Fruit fly (Drosophila melanogaster) whole organism, embryonic: ENCODE data around the gene CheB38c.
A peak's percentile ranks its signal among the peaks of the same experiment; 100 is the strongest.

Experiments used
- CG10267 ChIP-seq: fragments of 200-800 bp; sonication (Bioruptor generic); optimal IDR thresholded peaks from 2 replicates; lab custom pipeline; 2018; ENCODE audit warnings: missing biosample characterization, mild to moderate bottlenecking, missing genetic modification characterization, moderate library complexity
- CG12071 ChIP-seq: fragments of 200-800 bp; sonication (Bioruptor generic); optimal IDR thresholded peaks from 3 replicates; lab custom pipeline; 2018; ENCODE audit warnings: missing biosample characterization, mild to moderate bottlenecking, missing genetic modification characterization
- CG12236 ChIP-seq: fragments of 200-800 bp; sonication (Bioruptor generic); optimal IDR thresholded peaks from 2 replicates; lab custom pipeline; 2016; ENCODE audit warnings: missing biosample characterization, missing genetic modification characterization
- CG12769 ChIP-seq: fragments of 200-800 bp; sonication (Bioruptor generic); optimal IDR thresholded peaks from 2 replicates; lab custom pipeline; 2019; ENCODE audit warnings: missing biosample characterization, mild to moderate bottlenecking, missing genetic modification characterization, moderate library complexity
- CG13123 ChIP-seq: fragments of 200-800 bp; sonication (Bioruptor generic); optimal IDR thresholded peaks from 2 replicates; lab custom pipeline; 2016; ENCODE audit warnings: missing biosample characterization, missing genetic modification characterization
- CG18476 ChIP-seq: fragments of 200-800 bp; sonication (Bioruptor generic); optimal IDR thresholded peaks from 2 replicates; lab custom pipeline; 2016; ENCODE audit warnings: missing biosample characterization, mild to moderate bottlenecking, missing genetic modification characterization
- CG7987 ChIP-seq: fragments of 200-800 bp; sonication (Bioruptor generic); optimal IDR thresholded peaks from 2 replicates; lab custom pipeline; 2018; ENCODE audit warnings: missing biosample characterization, mild to moderate bottlenecking, missing genetic modification characterization, moderate library complexity
- CG9876 ChIP-seq: fragments of 200-800 bp; sonication (Bioruptor generic); optimal IDR thresholded peaks from 2 replicates; lab custom pipeline; 2016; ENCODE audit warnings: missing biosample characterization, missing genetic modification characterization
- CG9932 ChIP-seq: fragments of 200-800 bp; sonication (Bioruptor generic); IDR thresholded peaks from 2 replicates; pipeline ENCODE4 v1.3.6; 2022; ENCODE audit warnings: missing biosample characterization, missing genetic modification characterization
- CkIIα-i1 ChIP-seq: fragments of 200-800 bp; sonication (Bioruptor generic); IDR thresholded peaks from 2 replicates; pipeline ENCODE4 v1.3.6; 2022; ENCODE audit warnings: missing biosample characterization, missing genetic modification characterization
- CoRest ChIP-seq: fragments of 200-800 bp; sonication (Bioruptor generic); optimal IDR thresholded peaks from 3 replicates; lab custom pipeline; 2018; ENCODE audit warnings: missing biosample characterization, mild to moderate bottlenecking, missing genetic modification characterization, moderate library complexity
- E2f1 ChIP-seq: fragments of 200-800 bp; sonication (Bioruptor generic); IDR thresholded peaks from 2 replicates; pipeline ENCODE4 v1.3.6; 2022; ENCODE audit warnings: missing biosample characterization, missing genetic modification characterization
- Fer2 ChIP-seq: fragments of 200-800 bp; sonication (Bioruptor generic); optimal IDR thresholded peaks from 2 replicates; lab custom pipeline; 2018; ENCODE audit warnings: missing biosample characterization, mild to moderate bottlenecking, missing genetic modification characterization, moderate library complexity
- H15 ChIP-seq: fragments of 200-800 bp; sonication (Bioruptor generic); IDR thresholded peaks from 3 replicates; pipeline ENCODE4 v1.3.6; 2022; ENCODE audit warnings: missing biosample characterization, missing genetic modification characterization
- HLH4C ChIP-seq: fragments of 200-800 bp; sonication (Bioruptor generic); IDR thresholded peaks from 3 replicates; pipeline ENCODE4 v1.3.6; 2022; ENCODE audit warnings: missing biosample characterization, missing genetic modification characterization; ENCODE audit not compliant: partially characterized antibody
- Hmx ChIP-seq: fragments of 200-800 bp; sonication (Bioruptor generic); optimal IDR thresholded peaks from 2 replicates; lab custom pipeline; 2016; ENCODE audit warnings: missing biosample characterization, missing genetic modification characterization
- Nf-YB ChIP-seq: fragments of 200-800 bp; sonication (Bioruptor generic); optimal IDR thresholded peaks from 3 replicates; lab custom pipeline; 2019; ENCODE audit warnings: missing biosample characterization, mild to moderate bottlenecking, missing genetic modification characterization, moderate library complexity
- Rfx ChIP-seq: fragments of 200-800 bp; sonication (Bioruptor generic); IDR thresholded peaks from 2 replicates; pipeline ENCODE4 v1.3.6; 2022; ENCODE audit warnings: missing biosample characterization, missing genetic modification characterization
- Rx ChIP-seq: fragments of 200-800 bp; sonication (Bioruptor generic); IDR thresholded peaks from 2 replicates; pipeline ENCODE4 v1.3.6; 2022; ENCODE audit warnings: missing biosample characterization, missing genetic modification characterization
- Spps ChIP-seq: fragments of 200-800 bp; sonication (Bioruptor generic); optimal IDR thresholded peaks from 2 replicates; lab custom pipeline; 2018; ENCODE audit warnings: missing biosample characterization, mild to moderate bottlenecking, missing genetic modification characterization
- Sry-δ ChIP-seq: fragments of 200-800 bp; sonication (Bioruptor generic); optimal IDR thresholded peaks from 2 replicates; lab custom pipeline; 2016; ENCODE audit warnings: missing biosample characterization, missing genetic modification characterization
- az2 ChIP-seq: fragments of 200-800 bp; sonication (Bioruptor generic); optimal IDR thresholded peaks from 3 replicates; lab custom pipeline; 2016; ENCODE audit warnings: missing biosample characterization, missing genetic modification characterization
- bigmax ChIP-seq: fragments of 200-800 bp; sonication (Bioruptor generic); optimal IDR thresholded peaks from 2 replicates; lab custom pipeline; 2018; ENCODE audit warnings: missing biosample characterization, mild to moderate bottlenecking, missing genetic modification characterization
- cas ChIP-seq: fragments of 200-800 bp; sonication (Bioruptor generic); IDR thresholded peaks from 2 replicates; pipeline ENCODE4 v1.3.6; 2022; ENCODE audit warnings: missing biosample characterization, missing genetic modification characterization
- chinmo ChIP-seq: fragments of 200-800 bp; sonication (Bioruptor generic); IDR thresholded peaks from 4 replicates; pipeline ENCODE4 v1.3.6; 2022; ENCODE audit warnings: missing biosample characterization, missing genetic modification characterization; ENCODE audit not compliant: partially characterized antibody
- croc ChIP-seq: fragments of 200-800 bp; sonication (Bioruptor generic); conservative IDR thresholded peaks from 3 replicates; pipeline ENCODE4 v1.3.6; 2022; ENCODE audit warnings: missing biosample characterization, missing genetic modification characterization
- cwo ChIP-seq: fragments of 200-800 bp; sonication (Bioruptor generic); optimal IDR thresholded peaks from 3 replicates; lab custom pipeline; 2017; ENCODE audit warnings: missing biosample characterization, missing genetic modification characterization, mild to moderate bottlenecking, moderate library complexity, missing genetic modification reagents
- dati ChIP-seq: fragments of 200-800 bp; sonication (Bioruptor generic); IDR thresholded peaks from 2 replicates; pipeline ENCODE4 v1.3.6; 2022; ENCODE audit warnings: missing biosample characterization, missing genetic modification characterization
- emc ChIP-seq: fragments of 200-800 bp; sonication (Bioruptor generic); optimal IDR thresholded peaks from 2 replicates; lab custom pipeline; 2016; ENCODE audit warnings: missing biosample characterization, missing genetic modification characterization
- hbn ChIP-seq: fragments of 200-800 bp; sonication (Bioruptor generic); IDR thresholded peaks from 2 replicates; pipeline ENCODE4 v1.3.6; 2022; ENCODE audit warnings: missing biosample characterization, missing genetic modification characterization; ENCODE audit not compliant: partially characterized antibody
- hkb ChIP-seq, 2 experiments: fragments of 200-800 bp in 1 of 2; fragments of >200 bp in 1 of 2; sonication (Bioruptor generic) in 1 of 2; IDR thresholded peaks in 1 of 2; optimal IDR thresholded peaks in 1 of 2; 2 replicates each; pipeline versions ENCODE4 v1.3.6 to Lab custom; 2017 to 2022; ENCODE audit warnings: missing biosample characterization in 1 of 2, missing genetic modification characterization in 1 of 2
- hth ChIP-seq: fragments of >200 bp; optimal IDR thresholded peaks from 2 replicates; lab custom pipeline; 2017; ENCODE audit warnings: inconsistent platforms
- klu ChIP-seq: fragments of 200-800 bp; sonication (Bioruptor generic); IDR thresholded peaks from 2 replicates; pipeline ENCODE4 v1.3.6; 2022; ENCODE audit warnings: missing biosample characterization, missing genetic modification characterization
- knrl ChIP-seq: fragments of 200-800 bp; sonication (Bioruptor generic); IDR thresholded peaks from 3 replicates; pipeline ENCODE4 v1.3.6; 2022; ENCODE audit warnings: missing biosample characterization, missing genetic modification characterization; ENCODE audit not compliant: partially characterized antibody
- maf-S ChIP-seq: fragments of 200-800 bp; sonication (Bioruptor generic); optimal IDR thresholded peaks from 2 replicates; lab custom pipeline; 2016; ENCODE audit warnings: missing biosample characterization, missing genetic modification characterization
- odd ChIP-seq: fragments of 200-800 bp; sonication (Bioruptor generic); optimal IDR thresholded peaks from 2 replicates; lab custom pipeline; 2017; ENCODE audit warnings: missing biosample characterization, mild to moderate bottlenecking, missing genetic modification characterization
- pita ChIP-seq: fragments of 200-800 bp; sonication (Bioruptor generic); optimal IDR thresholded peaks from 2 replicates; lab custom pipeline; 2017; ENCODE audit warnings: missing biosample characterization, mild to moderate bottlenecking, missing genetic modification characterization
- pros ChIP-seq: fragments of 200-800 bp; sonication (Bioruptor generic); optimal IDR thresholded peaks from 3 replicates; lab custom pipeline; 2019; ENCODE audit warnings: missing biosample characterization, mild to moderate bottlenecking, missing genetic modification characterization, moderate library complexity
- psq ChIP-seq: fragments of 200-800 bp; sonication (Bioruptor generic); optimal IDR thresholded peaks from 2 replicates; lab custom pipeline; 2017; ENCODE audit warnings: missing biosample characterization, missing genetic modification characterization
- rib ChIP-seq: fragments of 200-800 bp; sonication (Bioruptor generic); IDR thresholded peaks from 2 replicates; pipeline ENCODE4 v1.3.6; 2022; ENCODE audit warnings: missing biosample characterization, missing genetic modification characterization
- schlank ChIP-seq: fragments of 200-800 bp; sonication (Bioruptor generic); optimal IDR thresholded peaks from 2 replicates; lab custom pipeline; 2018; ENCODE audit warnings: missing biosample characterization, mild to moderate bottlenecking, missing genetic modification characterization
- sima ChIP-seq: fragments of 200-800 bp; sonication (Bioruptor generic); optimal IDR thresholded peaks from 2 replicates; lab custom pipeline; 2016; ENCODE audit warnings: missing biosample characterization, missing genetic modification characterization
- slp2 ChIP-seq: fragments of 200-800 bp; sonication (Bioruptor generic); optimal IDR thresholded peaks from 2 replicates; lab custom pipeline; 2016; ENCODE audit warnings: missing biosample characterization, missing genetic modification characterization
- sqz ChIP-seq: fragments of 200-800 bp; sonication (Bioruptor generic); optimal IDR thresholded peaks from 3 replicates; lab custom pipeline; 2018; ENCODE audit warnings: missing biosample characterization, mild to moderate bottlenecking, missing genetic modification characterization
- sr ChIP-seq: fragments of 200-800 bp; sonication (Bioruptor generic); IDR thresholded peaks from 3 replicates; pipeline ENCODE4 v1.3.6; 2022; ENCODE audit warnings: missing biosample characterization, missing genetic modification characterization
- sug ChIP-seq: fragments of 200-800 bp; optimal IDR thresholded peaks from 2 replicates; lab custom pipeline; 2019; ENCODE audit warnings: missing biosample characterization, mild to moderate bottlenecking, missing genetic modification characterization, moderate library complexity
- tin ChIP-seq: fragments of 200-800 bp; sonication (Bioruptor generic); optimal IDR thresholded peaks from 3 replicates; lab custom pipeline; 2016; ENCODE audit warnings: missing biosample characterization, missing genetic modification characterization
- usp ChIP-seq: fragments of >200 bp; optimal IDR thresholded peaks from 2 replicates; lab custom pipeline; 2017; ENCODE audit warnings: missing biosample characterization, missing genetic modification characterization
- zfh2 ChIP-seq: fragments of 200-800 bp; sonication (Bioruptor generic); optimal IDR thresholded peaks from 2 replicates; lab custom pipeline; 2016; ENCODE audit warnings: missing biosample characterization, missing genetic modification characterization

Gene CheB38c

DNA sequence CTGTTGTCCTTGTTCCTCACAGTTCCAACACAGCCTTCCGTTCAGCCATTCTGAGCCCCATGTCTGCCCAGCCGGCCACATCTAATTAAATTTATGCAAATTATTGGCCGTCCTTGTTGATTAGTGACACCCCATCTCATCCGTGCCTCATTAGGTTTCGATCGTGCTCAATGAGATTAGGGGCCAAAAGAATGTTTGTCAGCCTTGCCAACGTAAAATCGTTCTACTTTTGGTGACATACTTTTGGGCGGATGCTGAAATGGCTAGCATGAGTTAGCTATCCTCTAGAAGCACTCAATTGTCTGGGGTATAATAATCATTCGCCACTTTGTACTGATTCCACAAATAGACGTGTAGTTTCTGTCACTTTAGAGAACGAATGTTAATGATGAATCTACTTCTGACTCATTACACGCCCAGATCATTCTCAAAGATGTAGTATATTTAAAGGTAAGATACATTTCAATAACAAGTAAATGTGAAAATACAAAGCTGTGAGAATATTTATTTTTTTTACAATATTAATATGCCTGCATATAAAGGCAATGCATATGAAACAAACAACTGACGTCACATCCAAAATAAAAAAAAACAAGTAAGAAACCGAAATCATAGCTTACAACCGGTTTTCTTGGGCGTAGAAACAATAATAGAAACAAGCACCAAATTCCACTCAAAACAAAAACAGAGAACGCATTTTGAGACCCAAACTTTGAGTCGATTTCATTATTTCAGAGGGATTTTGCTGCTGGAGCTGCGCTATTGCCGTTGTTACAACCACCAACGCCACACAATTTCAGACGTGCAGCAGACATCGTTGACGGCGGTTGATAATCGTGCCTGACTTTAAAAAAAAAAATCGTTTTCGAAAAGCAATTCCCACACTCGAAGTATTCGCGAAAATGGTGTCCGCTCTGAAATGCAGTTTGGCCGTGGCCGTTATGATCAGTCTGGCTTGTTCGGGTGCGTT is 38.0 kb upstream of the CheB38c start, which contains the start of gene bero (continued):
- no peak for TF ChIP-seq zfh2
- TF ChIP-seq sqz (GFP tag; lab: Kevin White, UChicago), result peak; percentile 73
- TF ChIP-seq Rx (GFP tag; lab: Robert Waterston, UW), result no peak
- no peak for TF ChIP-seq H15 (GFP tag; lab: Robert Waterston, UW)
- no peak for TF ChIP-seq Fer2 (tag; lab: Kevin White, UChicago)
- TF ChIP-seq Sry-δ (GFP tag; lab: Kevin White, UChicago), result no peak
- TF ChIP-seq knrl (GFP tag; lab: Robert Waterston, UW), result no peak
- TF ChIP-seq CG10267, result no peak
- no peak for TF ChIP-seq CoRest (tag; lab: Kevin White, UChicago)
- TF ChIP-seq Spps (tag; lab: Kevin White, UChicago), result no peak
- TF ChIP-seq Rfx (GFP tag; lab: Robert Waterston, UW), result no peak; the same call in 1 of the 2 replicates
- no peak for TF ChIP-seq cas (GFP tag; lab: Robert Waterston, UW)
- TF ChIP-seq sima (GFP tag; lab: Kevin White, UChicago), result no peak
- no peak for TF ChIP-seq tin (GFP tag; lab: Kevin White, UChicago)
- no peak for TF ChIP-seq klu
- peak; percentile 38; the same call in 1 of the 3 replicates for TF ChIP-seq sr (GFP tag; lab: Robert Waterston, UW)
- peak; percentile 76; the same call in 2 of the 4 replicates for TF ChIP-seq chinmo (GFP tag; lab: Robert Waterston, UW)
- TF ChIP-seq cwo (GFP tag; lab: Kevin White, UChicago), result no peak
- no peak for TF ChIP-seq CG13123 (GFP tag; lab: Kevin White, UChicago)
- TF ChIP-seq rib, result peak; percentile 58; the same call in 1 of the 2 replicates
- TF ChIP-seq bigmax (GFP tag; lab: Kevin White, UChicago), result no peak
- TF ChIP-seq CkIIα-i1 (GFP tag; lab: Robert Waterston, UW), result no peak
- TF ChIP-seq pros (GFP tag; lab: Kevin White, UChicago), result no peak
- no peak for TF ChIP-seq CG9932 (GFP tag; lab: Robert Waterston, UW)
- TF ChIP-seq hbn (GFP tag; lab: Robert Waterston, UW), result no peak
- no peak for TF ChIP-seq E2f1 (GFP tag; lab: Robert Waterston, UW)
- no peak for TF ChIP-seq CG18476 (GFP tag; lab: Kevin White, UChicago)
- no peak for TF ChIP-seq hth
- TF ChIP-seq maf-S (GFP tag; lab: Kevin White, UChicago), result no peak
- TF ChIP-seq slp2 (GFP tag; lab: Kevin White, UChicago), result no peak
- no peak for TF ChIP-seq CG12071 (GFP tag; lab: Kevin White, UChicago)
- TF ChIP-seq Nf-YB (GFP tag; lab: Kevin White, UChicago), result no peak
- TF ChIP-seq usp (GFP tag; lab: Kevin White, UChicago), result no peak
- TF ChIP-seq odd, result no peak
- TF ChIP-seq CG12236 (GFP tag; lab: Kevin White, UChicago), result no peak
- no peak for TF ChIP-seq croc (GFP tag; lab: Robert Waterston, UW)
- no peak for TF ChIP-seq Hmx
- no peak for TF ChIP-seq sug (tag; lab: Kevin White, UChicago)
- TF ChIP-seq CG12769 (tag; lab: Kevin White, UChicago), result peak; percentile 52
- no peak for TF ChIP-seq CG9876 (GFP tag; lab: Kevin White, UChicago)
- no peak for TF ChIP-seq pita
- TF ChIP-seq HLH4C (GFP tag; lab: Robert Waterston, UW), result 0 out of 3 replicates have a peak, but pooled peaks have one; percentile 18
- TF ChIP-seq hkb (optimal IDR thresholded peaks at IDR 0.05; lab: Kevin White, UChicago), result no peak
- TF ChIP-seq hkb (GFP tag; IDR thresholded peaks at IDR 0.05; lab: Robert Waterston, UW), result 0 out of 2 replicates have a peak, but pooled peaks have one; percentile 15
- no peak for TF ChIP-seq dati (GFP tag; lab: Robert Waterston, UW)
- no peak for TF ChIP-seq schlank (tag; lab: Kevin White, UChicago)
- no peak for TF ChIP-seq psq (GFP tag; lab: Kevin White, UChicago)
- no peak for TF ChIP-seq az2 (GFP tag; lab: Kevin White, UChicago)
- no peak for TF ChIP-seq emc (GFP tag; lab: Kevin White, UChicago)
- TF ChIP-seq CG7987 (GFP tag; lab: Kevin White, UChicago), result no peak
